Fruit fly (Drosophila melanogaster) whole organism, embryonic: ENCODE data around the gene pps.
A peak's percentile ranks its signal among the peaks of the same experiment; 100 is the strongest.

Experiments used
- ATbp ChIP-seq: fragments of 200-800 bp; sonication (Bioruptor generic); optimal IDR thresholded peaks from 2 replicates; lab custom pipeline; 2017; ENCODE audit warnings: missing biosample characterization, mild to moderate bottlenecking, missing genetic modification characterization, missing genetic modification reagents
- Asciz ChIP-seq: fragments of 200-800 bp; sonication (Bioruptor generic); optimal IDR thresholded peaks from 2 replicates; lab custom pipeline; 2017; ENCODE audit warnings: missing biosample characterization, mild to moderate bottlenecking, missing genetic modification characterization, missing genetic modification reagents
- BEAF-32 ChIP-seq: fragments of 200-800 bp; sonication (Bioruptor generic); optimal IDR thresholded peaks from 3 replicates; lab custom pipeline; 2017; ENCODE audit warnings: missing biosample characterization, missing genetic modification characterization, mild to moderate bottlenecking, moderate library complexity, missing genetic modification reagents
- Bgb ChIP-seq: fragments of 200-800 bp; sonication (Bioruptor generic); IDR thresholded peaks from 2 replicates; pipeline ENCODE4 v1.3.6; 2022; ENCODE audit warnings: missing biosample characterization, missing genetic modification characterization; ENCODE audit not compliant: partially characterized antibody
- BtbVII ChIP-seq: fragments of 200-800 bp; sonication (Bioruptor generic); optimal IDR thresholded peaks from 3 replicates; lab custom pipeline; 2017; ENCODE audit warnings: missing biosample characterization, mild to moderate bottlenecking, missing genetic modification characterization
- CG1024 ChIP-seq: fragments of 200-800 bp; sonication (Bioruptor generic); IDR thresholded peaks from 2 replicates; pipeline ENCODE4 v1.3.6; 2022; ENCODE audit warnings: missing biosample characterization, missing genetic modification characterization
- CG13424 ChIP-seq: fragments of 200-800 bp; sonication (Bioruptor generic); optimal IDR thresholded peaks from 2 replicates; lab custom pipeline; 2019; ENCODE audit warnings: missing biosample characterization, mild to moderate bottlenecking, missing genetic modification characterization, moderate library complexity
- CG16813 ChIP-seq: fragments of 200-800 bp; sonication (Bioruptor generic); IDR thresholded peaks from 3 replicates; pipeline ENCODE4 v1.3.6; 2022; ENCODE audit warnings: missing biosample characterization, missing genetic modification characterization; ENCODE audit not compliant: partially characterized antibody
- CG1832 ChIP-seq: fragments of 200-800 bp; sonication (Bioruptor generic); optimal IDR thresholded peaks from 2 replicates; lab custom pipeline; 2017; ENCODE audit warnings: missing biosample characterization, mild to moderate bottlenecking, missing genetic modification characterization, inconsistent platforms
- CG2129 ChIP-seq: fragments of 200-800 bp; sonication (Bioruptor generic); IDR thresholded peaks from 2 replicates; pipeline ENCODE4 v1.3.6; 2022; ENCODE audit warnings: missing biosample characterization, missing genetic modification characterization; ENCODE audit not compliant: partially characterized antibody
- CG32532 ChIP-seq: fragments of 200-800 bp; sonication (Bioruptor generic); IDR thresholded peaks from 2 replicates; pipeline ENCODE4 v1.3.6; 2022; ENCODE audit warnings: missing biosample characterization, missing genetic modification characterization
- CG3726 ChIP-seq: fragments of 200-800 bp; sonication (Bioruptor generic); IDR thresholded peaks from 3 replicates; pipeline ENCODE4, ENCODE4 v1.3.6; 2022; ENCODE audit warnings: missing biosample characterization, missing genetic modification characterization
- CG6254 ChIP-seq: fragments of 200-800 bp; sonication (Bioruptor generic); optimal IDR thresholded peaks from 3 replicates; lab custom pipeline; 2017; ENCODE audit warnings: mild to moderate bottlenecking, missing biosample characterization, missing genetic modification reagents, missing genetic modification characterization
- CG6272 ChIP-seq: fragments of 200-800 bp; sonication (Bioruptor generic); IDR thresholded peaks from 2 replicates; pipeline ENCODE4 v1.3.6; 2022; ENCODE audit warnings: missing biosample characterization, missing genetic modification characterization
- CG7745 ChIP-seq: fragments of 200-800 bp; sonication (Bioruptor generic); optimal IDR thresholded peaks from 2 replicates; lab custom pipeline; 2018; ENCODE audit warnings: missing biosample characterization, mild to moderate bottlenecking, missing genetic modification characterization, moderate library complexity
- CG8924 ChIP-seq: fragments of 200-800 bp; optimal IDR thresholded peaks from 3 replicates; lab custom pipeline; 2019; ENCODE audit warnings: missing biosample characterization, mild to moderate bottlenecking, missing genetic modification characterization, moderate library complexity
- CG9727 ChIP-seq: fragments of 200-800 bp; sonication (Bioruptor generic); optimal IDR thresholded peaks from 3 replicates; lab custom pipeline; 2017; ENCODE audit warnings: missing biosample characterization, mild to moderate bottlenecking, missing genetic modification characterization
- Deaf1 ChIP-seq: fragments of 200-800 bp; optimal IDR thresholded peaks from 3 replicates; lab custom pipeline; 2019; ENCODE audit warnings: missing biosample characterization, mild to moderate bottlenecking, missing genetic modification characterization, moderate library complexity
- Ets65A ChIP-seq: fragments of 200-800 bp; sonication (Bioruptor generic); peaks from one replicate; lab custom pipeline; 2016; ENCODE audit warnings: missing biosample characterization, missing genetic modification characterization
- Ets97D ChIP-seq: fragments of 200-800 bp; sonication (Bioruptor generic); optimal IDR thresholded peaks from 3 replicates; lab custom pipeline; 2016; ENCODE audit warnings: missing biosample characterization, missing genetic modification characterization
- Hsf ChIP-seq: fragments of 200-800 bp; sonication (Bioruptor generic); optimal IDR thresholded peaks from 3 replicates; lab custom pipeline; 2016; ENCODE audit warnings: missing biosample characterization, missing genetic modification characterization
- Optix ChIP-seq: fragments of 200-800 bp; sonication (Bioruptor generic); IDR thresholded peaks from 3 replicates; pipeline ENCODE4 v1.3.6; 2022; ENCODE audit warnings: missing biosample characterization, missing genetic modification characterization
- Poxn ChIP-seq: fragments of 200-800 bp; sonication (Bioruptor generic); IDR thresholded peaks from 2 replicates; pipeline ENCODE4 v1.3.6; 2022; ENCODE audit warnings: missing biosample characterization, missing genetic modification characterization
- Vsx1 ChIP-seq: fragments of 200-800 bp; sonication (Bioruptor generic); optimal IDR thresholded peaks from 2 replicates; lab custom pipeline; 2017; ENCODE audit warnings: missing biosample characterization, mild to moderate bottlenecking, missing genetic modification characterization, missing genetic modification reagents
- ara ChIP-seq: fragments of 200-800 bp; sonication (Bioruptor generic); IDR thresholded peaks from 2 replicates; pipeline ENCODE4 v1.3.6; 2022; ENCODE audit warnings: missing biosample characterization, missing genetic modification characterization
- bbx ChIP-seq: fragments of 200-800 bp; sonication (Bioruptor generic); IDR thresholded peaks from 2 replicates; pipeline ENCODE4 v1.3.6; 2022; ENCODE audit warnings: missing biosample characterization, missing genetic modification characterization; ENCODE audit not compliant: partially characterized antibody
- chinmo ChIP-seq: fragments of 200-800 bp; sonication (Bioruptor generic); IDR thresholded peaks from 4 replicates; pipeline ENCODE4 v1.3.6; 2022; ENCODE audit warnings: missing biosample characterization, missing genetic modification characterization; ENCODE audit not compliant: partially characterized antibody
- ci ChIP-seq: fragments of 200-800 bp; sonication (Bioruptor generic); IDR thresholded peaks from 3 replicates; pipeline ENCODE4 v1.3.6; 2022; ENCODE audit warnings: missing biosample characterization, missing genetic modification characterization
- dan ChIP-seq: fragments of 200-800 bp; sonication (Bioruptor generic); IDR thresholded peaks from 2 replicates; pipeline ENCODE4 v1.3.6; 2022; ENCODE audit warnings: missing biosample characterization, missing genetic modification characterization
- esg ChIP-seq: fragments of 200-800 bp; sonication (Bioruptor generic); conservative IDR thresholded peaks from 2 replicates; pipeline ENCODE4 v1.3.6; 2022; ENCODE audit warnings: missing biosample characterization, missing genetic modification characterization
- gcm2 ChIP-seq: fragments of 200-800 bp; sonication (Bioruptor generic); optimal IDR thresholded peaks from 2 replicates; lab custom pipeline; 2016; ENCODE audit warnings: missing biosample characterization, missing genetic modification characterization
- gsb ChIP-seq: fragments of 200-800 bp; sonication (Bioruptor generic); IDR thresholded peaks from 2 replicates; pipeline ENCODE4 v1.3.6; 2022; ENCODE audit warnings: missing biosample characterization, missing genetic modification characterization
- h ChIP-seq: fragments of >200 bp; optimal IDR thresholded peaks from 2 replicates; lab custom pipeline; 2017
- her ChIP-seq: fragments of 200-800 bp; sonication (Bioruptor generic); optimal IDR thresholded peaks from 2 replicates; lab custom pipeline; 2016; ENCODE audit warnings: missing biosample characterization, missing genetic modification characterization
- hkb ChIP-seq, 2 experiments: fragments of 200-800 bp in 1 of 2; fragments of >200 bp in 1 of 2; sonication (Bioruptor generic) in 1 of 2; IDR thresholded peaks in 1 of 2; optimal IDR thresholded peaks in 1 of 2; 2 replicates each; pipeline versions ENCODE4 v1.3.6 to Lab custom; 2017 to 2022; ENCODE audit warnings: missing biosample characterization in 1 of 2, missing genetic modification characterization in 1 of 2
- hth ChIP-seq: fragments of >200 bp; optimal IDR thresholded peaks from 2 replicates; lab custom pipeline; 2017; ENCODE audit warnings: inconsistent platforms
- lmd ChIP-seq: fragments of 200-800 bp; sonication (Bioruptor generic); IDR thresholded peaks from 2 replicates; pipeline ENCODE4 v1.3.6; 2022; ENCODE audit warnings: missing biosample characterization, missing genetic modification characterization
- mld ChIP-seq: fragments of 200-800 bp; sonication (Bioruptor generic); IDR thresholded peaks from 3 replicates; pipeline ENCODE4 v1.3.6; 2022; ENCODE audit warnings: missing biosample characterization, missing genetic modification characterization; ENCODE audit not compliant: partially characterized antibody
- nau ChIP-seq: fragments of 200-800 bp; sonication (Bioruptor generic); optimal IDR thresholded peaks from 3 replicates; lab custom pipeline; 2017; ENCODE audit warnings: missing biosample characterization, mild to moderate bottlenecking, missing genetic modification characterization, missing genetic modification reagents
- nerfin-2 ChIP-seq: fragments of 200-800 bp; sonication (Bioruptor generic); IDR thresholded peaks from 2 replicates; pipeline ENCODE4 v1.3.6; 2022; ENCODE audit warnings: missing biosample characterization, missing genetic modification characterization; ENCODE audit not compliant: partially characterized antibody
- psq ChIP-seq: fragments of 200-800 bp; sonication (Bioruptor generic); optimal IDR thresholded peaks from 2 replicates; lab custom pipeline; 2017; ENCODE audit warnings: missing biosample characterization, missing genetic modification characterization
- pum ChIP-seq: fragments of 200-800 bp; sonication (Bioruptor generic); optimal IDR thresholded peaks from 2 replicates; lab custom pipeline; 2016; ENCODE audit warnings: missing biosample characterization, missing genetic modification characterization
- sc ChIP-seq, 3 experiments: fragments of >200 bp in 2 of 3; fragments of 200-800 bp in 1 of 3; sonication (Bioruptor generic) in 1 of 3; optimal IDR thresholded peaks; 2 replicates in 2 of 3; 3 replicates in 1 of 3; lab custom pipeline; 2017; ENCODE audit warnings: mild to moderate bottlenecking in 1 of 3, missing biosample characterization in 1 of 3, missing genetic modification characterization in 1 of 3, missing genetic modification reagents in 1 of 3
- sens-2 ChIP-seq: fragments of 200-800 bp; sonication (Bioruptor generic); IDR thresholded peaks from 2 replicates; pipeline ENCODE4 v1.3.6; 2022; ENCODE audit warnings: missing biosample characterization, missing genetic modification characterization
- seq ChIP-seq: fragments of 200-800 bp; sonication (Bioruptor generic); IDR thresholded peaks from 2 replicates; pipeline ENCODE4 v1.3.6; 2022; ENCODE audit warnings: missing biosample characterization, missing genetic modification characterization
- shn ChIP-seq: fragments of 200-800 bp; sonication (Bioruptor generic); optimal IDR thresholded peaks from 3 replicates; lab custom pipeline; 2016; ENCODE audit warnings: missing biosample characterization, missing genetic modification characterization
- tgo ChIP-seq: fragments of 200-800 bp; sonication (Bioruptor generic); IDR thresholded peaks from 3 replicates; pipeline ENCODE4 v1.3.6; 2022; ENCODE audit warnings: missing biosample characterization, missing genetic modification characterization
- wdn ChIP-seq: fragments of 200-800 bp; sonication (Bioruptor generic); IDR thresholded peaks from 2 replicates; pipeline ENCODE4 v1.3.6; 2022; ENCODE audit warnings: missing biosample characterization, missing genetic modification characterization
- wek ChIP-seq: fragments of 200-800 bp; sonication (Bioruptor generic); optimal IDR thresholded peaks from 3 replicates; lab custom pipeline; 2018; ENCODE audit warnings: missing biosample characterization, mild to moderate bottlenecking, missing genetic modification characterization, moderate library complexity
- zen ChIP-seq: fragments of 200-800 bp; sonication (Bioruptor generic); optimal IDR thresholded peaks from 3 replicates; lab custom pipeline; 2018; ENCODE audit warnings: missing biosample characterization, mild to moderate bottlenecking, missing genetic modification characterization, moderate library complexity

The pps gene

DNA sequence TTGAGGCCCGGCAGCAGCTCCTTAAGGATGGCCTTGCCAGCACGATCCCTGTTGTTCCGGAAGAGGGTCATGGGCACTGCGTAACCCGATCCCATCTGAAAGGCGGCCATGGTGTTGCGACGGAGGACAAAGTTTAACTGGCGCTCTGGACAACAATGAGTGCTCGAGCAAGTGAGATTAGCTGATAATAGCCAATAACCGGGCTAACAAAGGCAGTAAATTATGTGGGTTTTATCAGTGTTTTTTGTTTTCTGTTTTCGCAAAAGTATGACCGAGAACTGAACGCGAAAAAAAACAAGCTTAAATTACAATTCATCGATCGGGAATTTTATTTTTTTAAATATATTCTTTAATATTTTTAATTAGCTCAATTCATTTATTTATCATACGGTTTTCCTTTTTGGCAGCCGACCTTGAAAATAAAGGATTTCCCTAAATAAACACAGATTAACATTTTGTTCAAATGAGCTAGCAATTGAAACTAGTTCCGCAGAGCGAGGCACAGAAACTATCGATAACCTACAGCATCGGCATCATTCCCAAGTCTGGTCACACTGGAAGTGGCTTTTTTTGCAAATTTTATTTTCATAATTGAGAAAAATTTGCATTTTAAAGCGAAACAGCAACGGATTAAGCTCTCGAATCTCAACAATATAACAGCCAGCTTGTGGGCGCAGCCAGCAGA is at the start of gene pps, which contains the start of gene Dip-C (continued):
- TF ChIP-seq dan (no peak), Deaf1 (tag; lab: Kevin White, UChicago) (no peak), CG6254 (GFP tag; lab: Kevin White, UChicago) (no peak), Vsx1 (no peak), wdn (GFP tag; lab: Robert Waterston, UW) (no peak), CG16813 (GFP tag; lab: Robert Waterston, UW) (peak; percentile 70), hth (lab: Kevin White, UChicago) (no peak), gsb (GFP tag; lab: Robert Waterston, UW) (no peak), ara (GFP tag; lab: Robert Waterston, UW) (no peak), CG9727 (GFP tag; lab: Kevin White, UChicago) (peak; percentile 28), wek (GFP tag; lab: Kevin White, UChicago) (peak; percentile 13), Hsf (GFP tag; lab: Kevin White, UChicago) (no peak), Ets97D (no peak), sc (optimal IDR thresholded peaks at IDR 0.05; lab: Kevin White, UChicago) (no peak), sc (GFP tag; optimal IDR thresholded peaks at IDR 0.05; lab: Kevin White, UChicago) (no peak), CG13424 (no peak), nau (GFP tag; lab: Kevin White, UChicago) (no peak), chinmo (GFP tag; lab: Robert Waterston, UW) (no peak), her (GFP tag; lab: Kevin White, UChicago) (no peak), h (lab: Kevin White, UChicago) (no peak), CG6272 (GFP tag; lab: Robert Waterston, UW) (no peak), CG2129 (GFP tag; lab: Robert Waterston, UW) (peak; percentile 40; the same call in 1 of the 2 replicates), CG1024 (GFP tag; lab: Robert Waterston, UW) (no peak), gcm2 (GFP tag; lab: Kevin White, UChicago) (no peak), zen (tag; lab: Kevin White, UChicago) (peak; percentile 20), nerfin-2 (no peak), Optix (no peak), mld (GFP tag; lab: Robert Waterston, UW) (no peak), sens-2 (GFP tag; lab: Robert Waterston, UW) (no peak), CG1832 (GFP tag; lab: Kevin White, UChicago) (no peak), CG3726 (GFP tag; lab: Robert Waterston, UW) (no peak), seq (GFP tag; lab: Robert Waterston, UW) (no peak), psq (GFP tag; lab: Kevin White, UChicago) (no peak), lmd (GFP tag; lab: Robert Waterston, UW) (no peak), esg (no peak), ci (GFP tag; lab: Robert Waterston, UW) (no peak), CG8924 (tag; lab: Kevin White, UChicago) (peak; percentile 37), BEAF-32 (GFP tag; lab: Kevin White, UChicago) (peak; percentile 82), BtbVII (GFP tag; lab: Kevin White, UChicago) (no peak), tgo (GFP tag; lab: Robert Waterston, UW) (no peak), CG32532 (GFP tag; lab: Robert Waterston, UW) (no peak), Ets65A (peak; percentile 22), CG7745 (tag; lab: Kevin White, UChicago) (no peak), Bgb (GFP tag; lab: Robert Waterston, UW) (peak; percentile 74), pum (GFP tag; lab: Kevin White, UChicago) (no peak), shn (GFP tag; lab: Kevin White, UChicago) (no peak), Poxn (GFP tag; lab: Robert Waterston, UW) (no peak), Asciz (GFP tag; lab: Kevin White, UChicago) (no peak), bbx (GFP tag; lab: Robert Waterston, UW) (peak; percentile 80), hkb (optimal IDR thresholded peaks at IDR 0.05; lab: Kevin White, UChicago) (no peak), hkb (GFP tag; IDR thresholded peaks at IDR 0.05; lab: Robert Waterston, UW) (no peak), ATbp (GFP tag; lab: Kevin White, UChicago) (no peak)
